Worm (Caenorhabditis elegans) whole organism, L3 larva: Measurements from ENCODE around the gene daf-12.

Experiments
- ama-1 ChIP-seq: fragments of 150-350 bp; optimal IDR thresholded peaks from 2 replicates; lab custom pipeline; 2018
- ceh-16 ChIP-seq: sonication (generic microtip); optimal IDR thresholded peaks from 2 replicates; lab custom pipeline; 2017; ENCODE audit warnings: missing biosample characterization, missing genetic modification characterization
- ceh-28 ChIP-seq: fragments of 150-350 bp; optimal IDR thresholded peaks from 2 replicates; lab custom pipeline; 2014; ENCODE audit warnings: missing biosample characterization, missing genetic modification reagents, missing genetic modification characterization
- ceh-82 ChIP-seq: fragments of 150-350 bp; optimal IDR thresholded peaks from 2 replicates; lab custom pipeline; 2014; ENCODE audit warnings: missing biosample characterization, missing genetic modification characterization
- ceh-9 ChIP-seq: sonication (generic microtip); optimal IDR thresholded peaks from 2 replicates; lab custom pipeline; 2018; ENCODE audit warnings: missing biosample characterization, missing genetic modification characterization
- egl-5 ChIP-seq: fragments of 150-350 bp; optimal IDR thresholded peaks from 2 replicates; lab custom pipeline; 2017; ENCODE audit warnings: missing biosample characterization, missing genetic modification reagents, missing genetic modification characterization, inconsistent platforms
- elt-1 ChIP-seq: fragments of 150-350 bp; optimal IDR thresholded peaks from 2 replicates; lab custom pipeline; 2014; ENCODE audit warnings: missing biosample characterization, missing genetic modification characterization
- eor-1 ChIP-seq, 2 experiments: fragments of 150-350 bp; optimal IDR thresholded peaks; 2 replicates each; lab custom pipeline; 2014 to 2018; ENCODE audit warnings: missing biosample characterization in 2 of 2, missing genetic modification characterization in 2 of 2
- fkh-10 ChIP-seq: sonication (generic microtip); optimal IDR thresholded peaks from 2 replicates; lab custom pipeline; 2017; ENCODE audit warnings: missing biosample characterization, missing genetic modification reagents, missing genetic modification characterization
- fkh-2 ChIP-seq: fragments of 150-350 bp; optimal IDR thresholded peaks from 2 replicates; lab custom pipeline; 2014; ENCODE audit warnings: missing biosample characterization, missing genetic modification reagents, missing genetic modification characterization
- hmg-11 ChIP-seq: sonication (generic microtip); optimal IDR thresholded peaks from 2 replicates; lab custom pipeline; 2016; ENCODE audit warnings: missing genetic modification characterization, missing compliant biosample characterization
- lin-15B ChIP-seq: fragments of 150-350 bp; optimal IDR thresholded peaks from 2 replicates; lab custom pipeline; 2014; ENCODE audit warnings: missing biosample characterization, missing genetic modification characterization
- lin-39 ChIP-seq: fragments of 150-350 bp; optimal IDR thresholded peaks from 2 replicates; lab custom pipeline; 2018; ENCODE audit warnings: missing biosample characterization, missing genetic modification reagents, missing genetic modification characterization
- nfya-1 ChIP-seq: sonication (generic microtip); optimal IDR thresholded peaks from 2 replicates; lab custom pipeline; 2017; ENCODE audit warnings: missing genetic modification characterization, mild to moderate bottlenecking, missing compliant biosample characterization, antibody characterized with exemption, moderate library complexity; ENCODE audit not compliant: insufficient read depth
- nhr-11 ChIP-seq: fragments of 150-350 bp; optimal IDR thresholded peaks from 2 replicates; lab custom pipeline; 2014; ENCODE audit warnings: missing biosample characterization, missing genetic modification characterization
- nhr-12 ChIP-seq: fragments of 150-350 bp; optimal IDR thresholded peaks from 2 replicates; lab custom pipeline; 2014; ENCODE audit warnings: missing biosample characterization, missing genetic modification characterization
- nhr-23 ChIP-seq: fragments of 150-350 bp; optimal IDR thresholded peaks from 2 replicates; lab custom pipeline; 2014; ENCODE audit warnings: missing biosample characterization, missing genetic modification reagents, missing genetic modification characterization
- nhr-237 ChIP-seq: fragments of 150-350 bp; optimal IDR thresholded peaks from 2 replicates; lab custom pipeline; 2014; ENCODE audit warnings: missing biosample characterization, missing genetic modification characterization
- nhr-25 ChIP-seq: sonication (generic microtip); optimal IDR thresholded peaks from 2 replicates; lab custom pipeline; 2017; ENCODE audit warnings: missing biosample characterization, missing genetic modification characterization
- nhr-43 ChIP-seq: sonication (generic microtip); optimal IDR thresholded peaks from 2 replicates; lab custom pipeline; 2016; ENCODE audit warnings: mild to moderate bottlenecking, missing genetic modification characterization, missing compliant biosample characterization; ENCODE audit not compliant: poor library complexity, severe bottlenecking
- nhr-67 ChIP-seq: fragments of 150-350 bp; optimal IDR thresholded peaks from 2 replicates; lab custom pipeline; 2014; ENCODE audit warnings: missing biosample characterization, missing genetic modification characterization
- pha-4 ChIP-seq: fragments of 150-350 bp; optimal IDR thresholded peaks from 2 replicates; lab custom pipeline; 2014; ENCODE audit warnings: missing biosample characterization, missing genetic modification reagents, missing genetic modification characterization
- sea-2 ChIP-seq: fragments of 150-350 bp; sonication (generic microtip); optimal IDR thresholded peaks from 4 replicates; lab custom pipeline; 2014; ENCODE audit warnings: missing biosample characterization, missing genetic modification reagents, missing genetic modification characterization
- skn-1 ChIP-seq: fragments of 150-350 bp; optimal IDR thresholded peaks from 2 replicates; lab custom pipeline; 2014; ENCODE audit warnings: missing biosample characterization, missing genetic modification characterization
- ztf-11 ChIP-seq: fragments of 150-350 bp; optimal IDR thresholded peaks from 2 replicates; lab custom pipeline; 2014; ENCODE audit warnings: missing biosample characterization, missing genetic modification characterization
- ztf-4 ChIP-seq: fragments of 150-350 bp; optimal IDR thresholded peaks from 2 replicates; lab custom pipeline; 2014; ENCODE audit warnings: missing biosample characterization, missing genetic modification characterization

daf-12 gene

ce11 chrX:10635608-10636007 is at the start of gene daf-12:
TSS of gene daf-12 (plus strand) at chrX:10635908.
- no peak for TF ChIP-seq sea-2 (GFP tag; lab: Kevin White, UChicago)

- TF ChIP-seq sea-2 (GFP tag; lab: Kevin White, UChicago) (no peak), ama-1 (lab: Kevin White, UChicago) (no peak), nhr-43 (no peak), ceh-82 (tag; lab: Kevin White, UChicago) (no peak), nhr-23 (tag; lab: Kevin White, UChicago) (no peak), eor-1 (tag; optimal IDR thresholded peaks at IDR 0.05; lab: Kevin White, UChicago) (no peak), ceh-16 (tag; lab: Kevin White, UChicago) (no peak)
- TF ChIP-seq, all 47 proteins: peak for 0
Observed at ce11 chrX:10589465-10589864, 46.2 kb upstream of the daf-12 start, which contains the start of gene F57C7.4. TSS of gene F57C7.4 (minus strand) at chrX:10589565.

ce11 chrX:10590772-10591171 is 44.9 kb upstream of the daf-12 start:
- TF ChIP-seq lin-15B (tag; lab: Kevin White, UChicago), result no peak
- TF ChIP-seq nhr-25 (tag; lab: Kevin White, UChicago), result no peak
- peak; percentile 67 for TF ChIP-seq fkh-10 (GFP tag; lab: Kevin White, UChicago)

ce11 chrX:10591208-10591782 is 44.4 kb upstream of the daf-12 start:
- no peak for TF ChIP-seq nhr-237
- TF ChIP-seq elt-1 (tag; lab: Kevin White, UChicago), result no peak
- peak; percentile 83 for TF ChIP-seq lin-39 (tag; lab: Kevin White, UChicago)
- TF ChIP-seq nhr-67, result no peak
- no peak for TF ChIP-seq nhr-25 (tag; lab: Kevin White, UChicago)

- no peak for TF ChIP-seq nhr-11
- TF ChIP-seq fkh-10 (GFP tag; lab: Kevin White, UChicago), result no peak
- no peak for TF ChIP-seq pha-4 (tag; lab: Kevin White, UChicago)
- no peak for TF ChIP-seq hmg-11 (tag; lab: Kevin White, UChicago)
- TF ChIP-seq fkh-2, result no peak
Observed at ce11 chrX:10593234-10593633, 42.5 kb upstream of the daf-12 start, which contains the start of gene sdn-1. TSS of gene sdn-1 (minus strand) at chrX:10593334.

ce11 chrX:10593756-10594376 is 41.8 kb upstream of the daf-12 start:
- TF ChIP-seq nhr-23 (tag; lab: Kevin White, UChicago) (peak; percentile 71), nhr-43 (peak; percentile 46), lin-39 (tag; lab: Kevin White, UChicago) (peak; percentile 55), fkh-10 (GFP tag; lab: Kevin White, UChicago) (no peak), nfya-1 (tag; lab: Kevin White, UChicago) (peak; percentile 30), nhr-11 (no peak)

- TF ChIP-seq nhr-23 (tag; lab: Kevin White, UChicago) (peak; percentile 32), ceh-28 (peak; percentile 4), nhr-25 (tag; lab: Kevin White, UChicago) (peak; percentile 21), nhr-12 (tag; lab: Kevin White, UChicago) (no peak), lin-39 (tag; lab: Kevin White, UChicago) (no peak), fkh-10 (GFP tag; lab: Kevin White, UChicago) (peak; percentile 90), nfya-1 (tag; lab: Kevin White, UChicago) (peak; percentile 19), ztf-11 (tag; lab: Kevin White, UChicago) (no peak), egl-5 (tag; lab: Kevin White, UChicago) (peak; percentile 21), ztf-4 (tag; lab: Kevin White, UChicago) (no peak), ceh-9 (tag; lab: Kevin White, UChicago) (no peak), hmg-11 (tag; lab: Kevin White, UChicago) (no peak), skn-1 (tag; lab: Kevin White, UChicago) (no peak)
Observed at ce11 chrX:10594701-10595421, 40.8 kb upstream of the daf-12 start.
